Worm (Caenorhabditis elegans): Measurements from ENCODE around the gene cpin-1.

DNA sequence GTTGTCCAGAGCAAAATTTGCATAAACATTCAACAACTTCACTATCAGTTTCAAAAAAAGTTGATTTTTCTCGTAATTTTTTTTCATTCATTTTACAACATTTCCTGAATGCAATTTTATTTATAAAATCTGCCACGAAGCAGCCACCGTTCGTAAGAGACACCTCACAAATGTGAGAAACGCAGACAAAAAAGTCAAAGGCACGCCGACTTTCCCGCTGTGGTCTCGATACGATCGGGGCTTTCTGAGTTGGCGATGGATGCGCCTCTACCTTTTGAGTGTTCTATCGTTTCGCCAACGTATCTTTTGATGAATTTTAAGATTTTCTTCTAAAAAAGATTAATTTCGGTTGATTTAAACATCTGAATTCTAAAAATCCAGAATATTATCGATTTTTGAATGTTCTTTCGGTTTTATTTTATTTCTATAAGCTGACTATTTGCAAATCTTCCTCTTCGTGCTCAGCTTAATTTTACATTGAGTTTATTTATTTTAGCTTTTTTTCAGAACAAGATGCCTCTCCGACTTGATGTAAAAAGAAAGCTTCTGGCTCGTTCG is 8.8 kb downstream of the cpin-1 start, which contains the start of gene copb-2:
- TF ChIP-seq flt-1 (GFP tag; IDR thresholded peaks at IDR 0.05) (no peak), ceh-36 (tag; optimal IDR thresholded peaks at IDR 0.05) (no peak), hmg-4 (GFP tag; optimal IDR thresholded peaks at IDR 0.05) (no peak), ceh-13 (GFP tag; optimal IDR thresholded peaks at IDR 0.05) (no peak), sea-1 (GFP tag; conservative IDR thresholded peaks at IDR 0.05) (no peak), tbx-37 (GFP tag; conservative IDR thresholded peaks at IDR 0.05) (no peak), tra-4 (tag; optimal IDR thresholded peaks at IDR 0.05) (no peak), ama-1 (optimal IDR thresholded peaks at IDR 0.05) (no peak), ets-7 (tag; optimal IDR thresholded peaks at IDR 0.05) (no peak), B0310.2 (tag; optimal IDR thresholded peaks at IDR 0.05) (no peak)

Data from whole organism, early embryonic.